Fruit fly (Drosophila melanogaster): ENCODE data around the gene RhoU.

Gene RhoU

DNA sequence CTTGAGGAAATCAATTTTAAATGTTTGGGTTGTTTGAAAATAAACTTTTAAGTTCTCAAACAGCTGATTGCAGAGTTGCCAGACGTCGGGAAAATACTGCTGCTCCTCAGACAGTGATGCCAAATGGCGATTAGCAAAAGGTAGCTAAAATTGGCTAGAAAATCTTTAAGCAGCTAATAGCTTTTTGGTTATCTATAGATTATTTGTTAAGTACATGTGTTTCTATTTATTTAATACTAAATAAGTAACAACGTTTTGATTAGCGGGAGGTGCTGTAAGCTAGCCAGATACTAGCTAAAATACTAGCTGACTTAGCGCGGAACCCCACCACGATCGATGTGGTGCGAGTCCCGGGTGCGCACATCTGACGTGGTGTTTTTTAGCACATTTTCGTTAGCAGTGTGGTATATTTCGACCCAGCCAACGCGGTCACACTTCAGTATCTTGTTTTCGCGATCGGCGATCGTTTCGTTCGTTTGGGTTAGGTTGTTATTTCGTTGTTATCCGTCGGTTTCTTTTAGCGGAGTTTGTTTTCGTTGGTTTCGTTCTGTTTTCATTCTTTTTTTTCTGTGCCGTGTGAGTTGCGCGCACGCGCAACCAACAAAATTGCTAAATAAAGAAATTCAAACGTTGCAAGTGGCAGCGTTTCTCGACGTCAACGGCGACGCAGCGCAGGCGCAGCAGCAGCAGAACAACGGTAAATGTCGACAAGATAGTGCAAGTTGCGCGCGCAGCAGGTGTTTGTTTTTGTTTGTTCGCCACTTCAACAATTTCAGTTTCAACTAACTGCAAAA is at the start of gene RhoU, which contains the start of gene Naxe (continued):
- no peak for TF ChIP-seq CG12071 (GFP tag; optimal IDR thresholded peaks at IDR 0.05)
- peak; percentile 19 for TF ChIP-seq Dp (GFP tag; optimal IDR thresholded peaks at IDR 0.05)
- peak; percentile 93 for TF ChIP-seq grn (GFP tag; optimal IDR thresholded peaks at IDR 0.05)
- TF ChIP-seq CG34422 (GFP tag; IDR thresholded peaks at IDR 0.05): peak; percentile 43; the same call in 1 of the 3 replicates
- no peak for TF ChIP-seq NK7.1 (GFP tag; optimal IDR thresholded peaks at IDR 0.05)
- no peak for TF ChIP-seq MESR4 (GFP tag; optimal IDR thresholded peaks at IDR 0.05)
- TF ChIP-seq CG1647 (GFP tag; optimal IDR thresholded peaks at IDR 0.05): no peak
- no peak for TF ChIP-seq CG11695 (GFP tag; IDR thresholded peaks at IDR 0.05)
- TF ChIP-seq nau (GFP tag; optimal IDR thresholded peaks at IDR 0.05): no peak
- peak; percentile 22 for TF ChIP-seq CG8924 (tag; optimal IDR thresholded peaks at IDR 0.05)
- peak; percentile 90 for TF ChIP-seq hkb (optimal IDR thresholded peaks at IDR 0.05)
- TF ChIP-seq hkb (GFP tag; IDR thresholded peaks at IDR 0.05): peak; percentile 17; the same call in 1 of the 2 replicates
- TF ChIP-seq Lim3 (GFP tag; IDR thresholded peaks at IDR 0.05): no peak
- peak; percentile 1 for TF ChIP-seq zf30C (GFP tag; optimal IDR thresholded peaks at IDR 0.05)
- no peak for TF ChIP-seq Doc3 (GFP tag; IDR thresholded peaks at IDR 0.05; ENCODE audit: partially characterized antibody)
- no peak for TF ChIP-seq HLH3B (GFP tag; IDR thresholded peaks at IDR 0.05)
- TF ChIP-seq Elba2 (GFP tag; optimal IDR thresholded peaks at IDR 0.05): no peak
- 0 out of 2 replicates have a peak, but pooled peaks have one; percentile 29 for TF ChIP-seq onecut (GFP tag; IDR thresholded peaks at IDR 0.05)
- no peak for TF ChIP-seq CG1832 (GFP tag; optimal IDR thresholded peaks at IDR 0.05)
- no peak for TF ChIP-seq her (GFP tag; optimal IDR thresholded peaks at IDR 0.05)
- peak; percentile 98 for TF ChIP-seq p53 (GFP tag; optimal IDR thresholded peaks at IDR 0.05)
- no peak for TF ChIP-seq CG17829 (tag; optimal IDR thresholded peaks at IDR 0.05)
- TF ChIP-seq CG16863 (GFP tag; optimal IDR thresholded peaks at IDR 0.05): no peak
- TF ChIP-seq CG31365 (tag; optimal IDR thresholded peaks at IDR 0.05): no peak
- TF ChIP-seq CG1602 (GFP tag; optimal IDR thresholded peaks at IDR 0.05): no peak
- TF ChIP-seq Lhr (GFP tag; optimal IDR thresholded peaks at IDR 0.05): peak; percentile 94
- TF ChIP-seq CG11085 (GFP tag; IDR thresholded peaks at IDR 0.05): no peak; the same call in 1 of the 2 replicates
- no peak for TF ChIP-seq fd3F (GFP tag; optimal IDR thresholded peaks at IDR 0.05)
- TF ChIP-seq vvl (GFP tag; IDR thresholded peaks at IDR 0.05): peak; percentile 33; the same call in 1 of the 2 replicates
- TF ChIP-seq CG18262 (tag; optimal IDR thresholded peaks at IDR 0.05): no peak
- no peak for TF ChIP-seq lab (GFP tag; optimal IDR thresholded peaks at IDR 0.05)
- no peak for TF ChIP-seq CG4360 (GFP tag; IDR thresholded peaks at IDR 0.05)
- TF ChIP-seq E2f1 (GFP tag; IDR thresholded peaks at IDR 0.05): peak; percentile 50
- no peak for TF ChIP-seq inv (GFP tag; IDR thresholded peaks at IDR 0.05; ENCODE audit: partially characterized antibody)
- no peak for TF ChIP-seq CG11504 (tag; optimal IDR thresholded peaks at IDR 0.05)
- peak; percentile 58; the same call in 2 of the 3 replicates for TF ChIP-seq tgo (GFP tag; IDR thresholded peaks at IDR 0.05)
- no peak for TF ChIP-seq CG15601 (tag; optimal IDR thresholded peaks at IDR 0.05)
- no peak for TF ChIP-seq ap (GFP tag; IDR thresholded peaks at IDR 0.05)
- TF ChIP-seq al (GFP tag; IDR thresholded peaks at IDR 0.05): peak; percentile 39
- peak; percentile 58 for TF ChIP-seq mam (GFP tag; optimal IDR thresholded peaks at IDR 0.05)
- TF ChIP-seq CG14441 (GFP tag; IDR thresholded peaks at IDR 0.05): peak; percentile 50
- TF ChIP-seq Six4 (GFP tag; optimal IDR thresholded peaks at IDR 0.05): no peak
- peak; percentile 48 for TF ChIP-seq Sry-δ (GFP tag; optimal IDR thresholded peaks at IDR 0.05)
- no peak for TF ChIP-seq odd (GFP tag; optimal IDR thresholded peaks at IDR 0.05)
- no peak for TF ChIP-seq fd96Cb (tag; optimal IDR thresholded peaks at IDR 0.05)
- no peak for TF ChIP-seq CG6813 (GFP tag; optimal IDR thresholded peaks at IDR 0.05)
- TF ChIP-seq HLH4C (GFP tag; IDR thresholded peaks at IDR 0.05; ENCODE audit: partially characterized antibody): 0 out of 3 replicates have a peak, but pooled peaks have one; percentile 22
- no peak for TF ChIP-seq tup (GFP tag; optimal IDR thresholded peaks at IDR 0.05)
- TF ChIP-seq gt (GFP tag; IDR thresholded peaks at IDR 0.05): no peak
- peak; percentile 22 for TF ChIP-seq Hsf (GFP tag; optimal IDR thresholded peaks at IDR 0.05)

Measured in whole organism, embryonic.